Fruit fly (Drosophila melanogaster): Measurements from ENCODE around the gene Veneno.

dm6 chr3R:8334471-8334783 lies 27.9 kb downstream of the Veneno start:
- TF ChIP-seq svp (GFP tag) (no peak), CG11294 (GFP tag; IDR thresholded peaks at IDR 0.05) (no peak), CG16779 (tag; optimal IDR thresholded peaks at IDR 0.05) (no peak), Hr4 (GFP tag; optimal IDR thresholded peaks at IDR 0.05) (no peak), Eip75B (GFP tag; optimal IDR thresholded peaks at IDR 0.05) (no peak), Eip93F (GFP tag; optimal IDR thresholded peaks at IDR 0.05) (no peak), Gug (GFP tag; IDR thresholded peaks at IDR 0.05) (no peak), CG31627 (GFP tag; optimal IDR thresholded peaks at IDR 0.05) (no peak), fd85E (GFP tag; optimal IDR thresholded peaks at IDR 0.05) (no peak), Hr39 (GFP tag; optimal IDR thresholded peaks at IDR 0.05) (no peak)
